Fruit fly (Drosophila melanogaster) whole organism, adult: ENCODE results near the gene beta4GalNAcTB.

Source experiments
- CG14711 ChIP-seq: fragments of 200-800 bp; sonication (Bioruptor generic); optimal IDR thresholded peaks from 2 replicates; lab custom pipeline; 2018; ENCODE audit warnings: missing biosample characterization, mild to moderate bottlenecking, missing genetic modification characterization, moderate library complexity
- CG1620 ChIP-seq: fragments of 200-800 bp; sonication (Bioruptor generic); optimal IDR thresholded peaks from 2 replicates; lab custom pipeline; 2016; ENCODE audit warnings: missing biosample characterization, missing genetic modification characterization
- CG7101 ChIP-seq: fragments of 200-800 bp; sonication (Bioruptor generic); optimal IDR thresholded peaks from 2 replicates; lab custom pipeline; 2018; ENCODE audit warnings: missing biosample characterization, mild to moderate bottlenecking, missing genetic modification characterization, moderate library complexity
- Crg-1 ChIP-seq: fragments of 200-800 bp; sonication (Bioruptor generic); optimal IDR thresholded peaks from 2 replicates; lab custom pipeline; 2016; ENCODE audit warnings: missing biosample characterization, missing genetic modification characterization
- kay ChIP-seq: fragments of 200-800 bp; sonication (Bioruptor generic); peaks from one replicate; lab custom pipeline; 2016; ENCODE audit warnings: missing biosample characterization, missing genetic modification characterization, borderline replicate concordance
- ovo ChIP-seq: fragments of 200-800 bp; sonication (Bioruptor generic); optimal IDR thresholded peaks from 2 replicates; lab custom pipeline; 2016; ENCODE audit warnings: missing biosample characterization, missing genetic modification characterization
- toe ChIP-seq: fragments of 200-800 bp; sonication (Bioruptor generic); optimal IDR thresholded peaks from 2 replicates; lab custom pipeline; 2016; ENCODE audit warnings: missing biosample characterization, missing genetic modification characterization

DNA sequence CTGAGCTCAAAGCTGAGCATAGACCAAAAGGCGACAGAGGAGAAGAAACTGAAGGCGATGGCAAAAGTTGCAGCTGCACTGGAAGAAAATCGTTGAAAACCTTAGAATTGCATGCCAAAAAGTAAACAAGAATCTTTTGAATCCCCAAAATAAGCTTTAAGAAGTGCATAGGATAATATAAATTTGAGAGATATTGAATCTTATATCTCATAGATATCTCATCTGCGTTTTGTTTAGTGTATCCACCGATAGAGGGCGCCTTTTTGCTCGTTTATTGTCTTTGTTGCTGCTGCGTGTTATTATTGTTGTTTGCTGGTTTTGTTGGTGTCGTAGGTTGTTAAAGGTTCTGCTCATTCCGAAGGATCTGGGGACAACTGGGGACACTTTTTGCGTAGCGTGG lies 47.9 kb downstream of the beta4GalNAcTB start:
- TF ChIP-seq toe (GFP tag; lab: Kevin White, UChicago): no peak
- TF ChIP-seq ovo: no peak
- no peak for TF ChIP-seq kay (GFP tag; lab: Kevin White, UChicago)
- TF ChIP-seq CG1620 (GFP tag; lab: Kevin White, UChicago): no peak
- TF ChIP-seq Crg-1 (GFP tag; lab: Kevin White, UChicago): no peak
- TF ChIP-seq CG14711: no peak
- no peak for TF ChIP-seq CG7101 (tag; lab: Kevin White, UChicago)
